Worm (Caenorhabditis elegans) whole organism, young adult: ENCODE results near the gene sec-61.A.

ENCODE experiments used
- B0261.1 ChIP-seq: sonication (generic microtip); optimal IDR thresholded peaks from 2 replicates; lab custom pipeline; 2016; ENCODE audit warnings: mild to moderate bottlenecking, missing genetic modification characterization, moderate library complexity, missing compliant biosample characterization
- B0336.3 ChIP-seq: fragments of 200-800 bp; sonication (Bioruptor generic); IDR thresholded peaks from 2 replicates; pipeline ENCODE4 v1.3.6; 2022; ENCODE audit warnings: missing genetic modification characterization, missing compliant biosample characterization
- F37B4.10 ChIP-seq: fragments of 200-800 bp; sonication (Bioruptor generic); IDR thresholded peaks from 2 replicates; pipeline ENCODE4 v1.3.6; 2022; ENCODE audit warnings: missing genetic modification characterization, missing compliant biosample characterization
- F39B2.1 ChIP-seq: fragments of 200-800 bp; sonication (Bioruptor generic); IDR thresholded peaks from 2 replicates; pipeline ENCODE4 v1.3.6; 2022; ENCODE audit warnings: missing genetic modification reagents, missing genetic modification characterization, missing compliant biosample characterization
- F49E8.2 ChIP-seq: sonication (generic microtip); optimal IDR thresholded peaks from 3 replicates; lab custom pipeline; 2017; ENCODE audit warnings: missing genetic modification characterization, mild to moderate bottlenecking, missing compliant biosample characterization, antibody characterized with exemption, moderate library complexity; ENCODE audit not compliant: insufficient read depth
- F55B11.4 ChIP-seq: sonication (generic microtip); optimal IDR thresholded peaks from 2 replicates; lab custom pipeline; 2016; ENCODE audit warnings: missing compliant biosample characterization, missing genetic modification characterization, borderline replicate concordance; ENCODE audit not compliant: insufficient read depth
- F57A8.1 ChIP-seq: fragments of 200-800 bp; sonication (Bioruptor generic); optimal IDR thresholded peaks from 2 replicates; lab custom pipeline; 2018; ENCODE audit warnings: mild to moderate bottlenecking, missing genetic modification characterization, moderate library complexity, missing compliant biosample characterization
- K12H6.12 ChIP-seq: fragments of 200-800 bp; sonication (Bioruptor generic); optimal IDR thresholded peaks from 2 replicates; lab custom pipeline; 2018; ENCODE audit warnings: mild to moderate bottlenecking, missing genetic modification characterization, missing compliant biosample characterization
- T07F8.4 ChIP-seq: sonication (generic microtip); optimal IDR thresholded peaks from 2 replicates; lab custom pipeline; 2016; ENCODE audit warnings: mild to moderate bottlenecking, missing genetic modification characterization, moderate library complexity, missing compliant biosample characterization
- Y56A3A.18 ChIP-seq: fragments of 200-800 bp; sonication (Bioruptor generic); IDR thresholded peaks from 2 replicates; pipeline ENCODE4 v1.3.6; 2022; ENCODE audit warnings: missing genetic modification reagents, missing genetic modification characterization, missing compliant biosample characterization
- Y79H2A.3 ChIP-seq: fragments of 200-800 bp; sonication (Bioruptor generic); conservative IDR thresholded peaks from 2 replicates; pipeline ENCODE4 v1.3.6; 2022; ENCODE audit warnings: missing genetic modification reagents, missing genetic modification characterization, missing compliant biosample characterization
- akir-1 ChIP-seq: fragments of 200-800 bp; sonication (Bioruptor generic); optimal IDR thresholded peaks from 2 replicates; lab custom pipeline; 2018; ENCODE audit warnings: mild to moderate bottlenecking, missing genetic modification characterization, moderate library complexity, missing compliant biosample characterization
- ama-1 ChIP-seq, 3 experiments: fragments of 150-350 bp in 1 of 3; sonication (generic microtip) in 2 of 3; optimal IDR thresholded peaks; 2 replicates each; lab custom pipeline; 2014 to 2018; ENCODE audit warnings: missing biosample characterization in 2 of 3, missing genetic modification characterization in 2 of 3, missing genetic modification reagents in 2 of 3
- athp-1 ChIP-seq: sonication (generic microtip); optimal IDR thresholded peaks from 2 replicates; lab custom pipeline; 2017; ENCODE audit warnings: mild to moderate bottlenecking, missing genetic modification characterization, missing compliant biosample characterization
- attf-3 ChIP-seq: fragments of 200-800 bp; sonication (Bioruptor generic); conservative IDR thresholded peaks from 2 replicates; pipeline ENCODE4 v1.3.6; 2022; ENCODE audit warnings: missing genetic modification reagents, missing genetic modification characterization, missing compliant biosample characterization
- attf-5 ChIP-seq: fragments of 200-800 bp; sonication (Bioruptor generic); optimal IDR thresholded peaks from 2 replicates; lab custom pipeline; 2018; ENCODE audit warnings: mild to moderate bottlenecking, missing genetic modification characterization, missing compliant biosample characterization
- bed-1 ChIP-seq: fragments of 200-800 bp; sonication (Bioruptor generic); IDR thresholded peaks from 2 replicates; pipeline ENCODE4 v1.3.6; 2022; ENCODE audit warnings: missing genetic modification reagents, missing genetic modification characterization, missing compliant biosample characterization
- bed-2 ChIP-seq: fragments of 200-800 bp; sonication (Bioruptor generic); IDR thresholded peaks from 2 replicates; pipeline ENCODE4 v1.3.6; 2022; ENCODE audit warnings: missing genetic modification reagents, missing genetic modification characterization, missing compliant biosample characterization
- cebp-1 ChIP-seq, 2 experiments: fragments of 200-800 bp in 1 of 2; sonication (Bioruptor generic) in 1 of 2; sonication (generic microtip) in 1 of 2; IDR thresholded peaks in 1 of 2; optimal IDR thresholded peaks in 1 of 2; 2 replicates each; pipeline versions ENCODE4 v1.3.6 to Lab custom; 2017 to 2022; ENCODE audit warnings: missing compliant biosample characterization in 2 of 2, missing genetic modification characterization in 2 of 2, mild to moderate bottlenecking in 1 of 2, missing genetic modification reagents in 1 of 2, moderate library complexity in 1 of 2
- ceh-58 ChIP-seq: fragments of 200-800 bp; sonication (Bioruptor generic); IDR thresholded peaks from 2 replicates; pipeline ENCODE4 v1.3.6; 2022; ENCODE audit warnings: missing genetic modification characterization, missing compliant biosample characterization
- ceh-79 ChIP-seq: sonication (generic microtip); optimal IDR thresholded peaks from 2 replicates; lab custom pipeline; 2017; ENCODE audit warnings: mild to moderate bottlenecking, missing genetic modification characterization, missing compliant biosample characterization
- ceh-91 ChIP-seq: fragments of 200-800 bp; sonication (Bioruptor generic); IDR thresholded peaks from 2 replicates; pipeline ENCODE4 v1.3.6; 2022; ENCODE audit warnings: missing genetic modification reagents, missing genetic modification characterization, missing compliant biosample characterization
- die-1 ChIP-seq: sonication (generic microtip); optimal IDR thresholded peaks from 2 replicates; lab custom pipeline; 2016; ENCODE audit warnings: missing genotype, mild to moderate bottlenecking, missing genetic modification characterization, missing compliant biosample characterization
- dpff-1 ChIP-seq: sonication (generic microtip); optimal IDR thresholded peaks from 2 replicates; lab custom pipeline; 2017; ENCODE audit warnings: mild to moderate bottlenecking, missing genetic modification characterization, missing compliant biosample characterization
- dpl-1 ChIP-seq: fragments of 150-350 bp; optimal IDR thresholded peaks from 2 replicates; lab custom pipeline; 2014; ENCODE audit warnings: missing biosample characterization, missing genetic modification reagents, missing genetic modification characterization
- egl-18 ChIP-seq: fragments of 200-800 bp; sonication (Bioruptor generic); IDR thresholded peaks from 2 replicates; pipeline ENCODE4 v1.3.6; 2022; ENCODE audit warnings: missing genetic modification reagents, missing genetic modification characterization, missing compliant biosample characterization
- egrh-3 ChIP-seq: fragments of 200-800 bp; sonication (Bioruptor generic); IDR thresholded peaks from 2 replicates; pipeline ENCODE4 v1.3.6; 2022; ENCODE audit warnings: missing genetic modification reagents, missing genetic modification characterization, missing compliant biosample characterization
- gei-17 ChIP-seq: fragments of 200-800 bp; sonication (Bioruptor generic); optimal IDR thresholded peaks from 2 replicates; lab custom pipeline; 2018; ENCODE audit warnings: mild to moderate bottlenecking, missing genetic modification characterization, missing compliant biosample characterization
- hlh-12 ChIP-seq: sonication (generic microtip); optimal IDR thresholded peaks from 2 replicates; lab custom pipeline; 2016; ENCODE audit warnings: missing genetic modification characterization, missing compliant biosample characterization
- hmg-1.2 ChIP-seq: fragments of 200-800 bp; sonication (Bioruptor generic); IDR thresholded peaks from 2 replicates; pipeline ENCODE4 v1.3.6; 2022; ENCODE audit warnings: missing genetic modification reagents, missing genetic modification characterization, missing compliant biosample characterization
- hsf-1 ChIP-seq: fragments of 200-800 bp; sonication (Bioruptor generic); IDR thresholded peaks from 2 replicates; pipeline ENCODE4 v1.3.6; 2022; ENCODE audit warnings: missing genetic modification reagents, missing genetic modification characterization, missing compliant biosample characterization
- lag-1 ChIP-seq: fragments of 200-800 bp; sonication (Bioruptor generic); IDR thresholded peaks from 2 replicates; pipeline ENCODE4 v1.3.6; 2022; ENCODE audit warnings: missing genetic modification reagents, missing genetic modification characterization, missing compliant biosample characterization
- lin-40 ChIP-seq: sonication (generic microtip); optimal IDR thresholded peaks from 2 replicates; lab custom pipeline; 2016; ENCODE audit warnings: missing genetic modification characterization, mild to moderate bottlenecking, missing compliant biosample characterization, missing genotype, missing genetic modification reagents
- lin-54 ChIP-seq: fragments of 200-800 bp; sonication (Bioruptor generic); optimal IDR thresholded peaks from 2 replicates; lab custom pipeline; 2018; ENCODE audit warnings: mild to moderate bottlenecking, missing genetic modification characterization, missing compliant biosample characterization
- lir-1 ChIP-seq: fragments of 200-800 bp; sonication (Bioruptor generic); conservative IDR thresholded peaks from 2 replicates; pipeline ENCODE4 v1.3.6; 2022; ENCODE audit warnings: missing genetic modification reagents, missing genetic modification characterization, missing compliant biosample characterization
- lsy-27 ChIP-seq: sonication (generic microtip); optimal IDR thresholded peaks from 2 replicates; lab custom pipeline; 2017; ENCODE audit warnings: missing genetic modification characterization, mild to moderate bottlenecking, missing compliant biosample characterization, antibody characterized with exemption, missing genotype, borderline replicate concordance; ENCODE audit not compliant: insufficient read depth
- nhr-179 ChIP-seq: sonication (generic microtip); optimal IDR thresholded peaks from 2 replicates; lab custom pipeline; 2016; ENCODE audit warnings: mild to moderate bottlenecking, missing genetic modification characterization, missing compliant biosample characterization
- nhr-80 ChIP-seq: sonication (generic microtip); optimal IDR thresholded peaks from 2 replicates; lab custom pipeline; 2016; ENCODE audit warnings: missing genetic modification characterization, missing compliant biosample characterization
- pha-4 ChIP-seq: fragments of 150-350 bp; sonication (generic microtip); optimal IDR thresholded peaks from 2 replicates; lab custom pipeline; 2014; ENCODE audit warnings: missing biosample characterization, missing genetic modification reagents, missing genetic modification characterization
- sdz-38 ChIP-seq: sonication (generic microtip); optimal IDR thresholded peaks from 2 replicates; lab custom pipeline; 2016; ENCODE audit warnings: missing genotype, missing genetic modification characterization, missing compliant biosample characterization
- snpc-1.3 ChIP-seq: sonication (generic microtip); optimal IDR thresholded peaks from 2 replicates; lab custom pipeline; 2017; ENCODE audit warnings: missing genetic modification characterization, mild to moderate bottlenecking, missing compliant biosample characterization, antibody characterized with exemption, moderate library complexity, missing genotype, missing genetic modification reagents; ENCODE audit not compliant: insufficient read depth
- snpc-3.4 ChIP-seq: sonication (generic microtip); optimal IDR thresholded peaks from 2 replicates; lab custom pipeline; 2017; ENCODE audit warnings: missing genetic modification characterization, mild to moderate bottlenecking, missing compliant biosample characterization, antibody characterized with exemption, moderate library complexity, missing genotype, missing genetic modification reagents
- tlf-1 ChIP-seq: fragments of 200-800 bp; sonication (Bioruptor generic); optimal IDR thresholded peaks from 2 replicates; lab custom pipeline; 2018; ENCODE audit warnings: mild to moderate bottlenecking, missing genetic modification characterization, missing compliant biosample characterization
- unc-62 ChIP-seq: fragments of 150-350 bp; optimal IDR thresholded peaks from 2 replicates; lab custom pipeline; 2014; ENCODE audit warnings: missing biosample characterization, missing genetic modification reagents, missing genetic modification characterization
- zfh-2 ChIP-seq: fragments of 200-800 bp; sonication (Bioruptor generic); conservative IDR thresholded peaks from 2 replicates; pipeline ENCODE4 v1.3.6; 2022; ENCODE audit warnings: missing genetic modification reagents, missing genetic modification characterization, missing compliant biosample characterization
- ztf-22 ChIP-seq: fragments of 200-800 bp; sonication (Bioruptor generic); optimal IDR thresholded peaks from 2 replicates; lab custom pipeline; 2018; ENCODE audit warnings: mild to moderate bottlenecking, missing genetic modification characterization, moderate library complexity, missing compliant biosample characterization
- ztf-26 ChIP-seq: sonication (generic microtip); optimal IDR thresholded peaks from 2 replicates; lab custom pipeline; 2017; ENCODE audit warnings: missing genetic modification characterization, missing compliant biosample characterization
- ztf-6 ChIP-seq: fragments of 200-800 bp; sonication (Bioruptor generic); IDR thresholded peaks from 2 replicates; pipeline ENCODE4 v1.3.6; 2022; ENCODE audit warnings: missing genetic modification reagents, missing genetic modification characterization, missing compliant biosample characterization

The sec-61.A gene

DNA sequence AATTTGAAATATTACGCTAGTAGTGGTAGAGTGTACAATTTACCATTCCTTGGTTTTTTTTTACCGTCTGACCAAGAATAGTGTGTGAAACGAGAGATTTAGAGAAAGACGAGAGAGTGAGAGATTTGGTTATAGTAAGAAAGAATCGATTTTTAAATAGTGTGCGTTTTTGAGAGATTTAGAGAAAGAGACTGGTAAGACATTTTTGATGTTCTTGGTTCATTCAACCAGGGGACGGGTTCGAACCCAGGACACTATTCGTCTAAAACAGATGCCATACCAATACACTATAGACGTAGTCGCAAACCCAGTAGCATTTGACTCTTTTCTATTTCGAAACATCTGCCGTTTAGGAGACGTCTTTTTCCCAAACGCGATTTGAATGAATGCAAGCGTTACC lies 13.0 kb upstream of the sec-61.A start (continued):
- no peak for TF ChIP-seq F57A8.1 (GFP tag; lab: Kevin White, UChicago)
- no peak for TF ChIP-seq F39B2.1 (GFP tag; lab: Robert Waterston, UW)
- TF ChIP-seq snpc-1.3, result peak; percentile 44
- peak; percentile 34 for TF ChIP-seq snpc-3.4 (tag; lab: Kevin White, UChicago)
- no peak for TF ChIP-seq pha-4 (tag; lab: Kevin White, UChicago)
- TF ChIP-seq ceh-79 (tag; lab: Kevin White, UChicago), result no peak
- TF ChIP-seq athp-1 (tag; lab: Kevin White, UChicago), result no peak
- TF ChIP-seq gei-17 (GFP tag; lab: Kevin White, UChicago), result no peak
- TF ChIP-seq sdz-38 (tag; lab: Kevin White, UChicago), result no peak
- TF ChIP-seq T07F8.4 (tag; lab: Kevin White, UChicago), result peak; percentile 68
- TF ChIP-seq F55B11.4 (tag; lab: Kevin White, UChicago), result no peak
- no peak for TF ChIP-seq lag-1
- TF ChIP-seq hmg-1.2 (GFP tag; lab: Robert Waterston, UW), result peak; percentile 94
- no peak for TF ChIP-seq nhr-179 (tag; lab: Kevin White, UChicago)
- TF ChIP-seq hsf-1 (GFP tag; lab: Robert Waterston, UW), result no peak
- peak; percentile 81 for TF ChIP-seq ztf-26 (tag; lab: Kevin White, UChicago)
- peak; percentile 79 for TF ChIP-seq B0261.1 (tag; lab: Kevin White, UChicago)
- no peak for TF ChIP-seq lsy-27 (tag; lab: Kevin White, UChicago)
- TF ChIP-seq akir-1, result no peak
- peak; percentile 62; the same call in 1 of the 2 replicates for TF ChIP-seq lir-1 (GFP tag; lab: Robert Waterston, UW)
- TF ChIP-seq ceh-91, result no peak
- no peak for TF ChIP-seq ztf-6 (GFP tag; lab: Robert Waterston, UW)
- TF ChIP-seq bed-2, result no peak
- TF ChIP-seq lin-54, result peak; percentile 76
- no peak for TF ChIP-seq ztf-22
- no peak for TF ChIP-seq nhr-80
- TF ChIP-seq egrh-3 (GFP tag; lab: Robert Waterston, UW), result no peak
- TF ChIP-seq tlf-1 (GFP tag; lab: Kevin White, UChicago), result peak; percentile 43
- no peak; the same call in 1 of the 2 replicates for TF ChIP-seq attf-3
- no peak for TF ChIP-seq Y79H2A.3 (GFP tag; lab: Robert Waterston, UW)
- no peak for TF ChIP-seq zfh-2
- peak; percentile 79 for TF ChIP-seq die-1 (tag; lab: Kevin White, UChicago)
- no peak for TF ChIP-seq ceh-58 (GFP tag; lab: Robert Waterston, UW)
- TF ChIP-seq dpff-1, result peak; percentile 60
- TF ChIP-seq unc-62, result no peak
- peak; percentile 38 for TF ChIP-seq hlh-12 (tag; lab: Kevin White, UChicago)
- no peak for TF ChIP-seq egl-18 (GFP tag; lab: Robert Waterston, UW)
- TF ChIP-seq B0336.3 (GFP tag; lab: Robert Waterston, UW), result no peak; the same call in 1 of the 2 replicates
- no peak for TF ChIP-seq attf-5 (GFP tag; lab: Kevin White, UChicago)
- peak; percentile 66 for TF ChIP-seq F49E8.2 (tag; lab: Kevin White, UChicago)
- no peak for TF ChIP-seq cebp-1 (GFP tag; IDR thresholded peaks at IDR 0.05; lab: Robert Waterston, UW)
- peak; percentile 78 for TF ChIP-seq cebp-1 (tag; optimal IDR thresholded peaks at IDR 0.05; lab: Kevin White, UChicago)
- TF ChIP-seq dpl-1 (GFP tag; lab: Kevin White, UChicago), result no peak
- no peak for TF ChIP-seq F37B4.10 (GFP tag; lab: Robert Waterston, UW)
- no peak; the same call in 1 of the 2 replicates for TF ChIP-seq Y56A3A.18 (GFP tag; lab: Robert Waterston, UW)
- TF ChIP-seq K12H6.12 (tag; lab: Kevin White, UChicago), result peak; percentile 43
- TF ChIP-seq ama-1 (optimal IDR thresholded peaks at IDR 0.05; lab: Kevin White, UChicago), result no peak
- TF ChIP-seq ama-1 (GFP tag; optimal IDR thresholded peaks at IDR 0.05; lab: Kevin White, UChicago), result peak in 1 of 2 experiments; percentile 47
- TF ChIP-seq bed-1 (GFP tag; lab: Robert Waterston, UW), result no peak
- peak; percentile 94 for TF ChIP-seq lin-40 (tag; lab: Kevin White, UChicago)
